Worm (Caenorhabditis elegans) whole organism, late embryonic: ENCODE results near the gene rpl-28.

Experiments
- F13H6.1 ChIP-seq: sonication (generic microtip); optimal IDR thresholded peaks from 2 replicates; lab custom pipeline; 2016; ENCODE audit warnings: missing genetic modification characterization, missing compliant biosample characterization
- K02D7.2 ChIP-seq: sonication (generic microtip); optimal IDR thresholded peaks from 2 replicates; lab custom pipeline; 2017; ENCODE audit warnings: mild to moderate bottlenecking, missing genetic modification characterization, missing compliant biosample characterization
- Y22D7AL.16 ChIP-seq: sonication (generic microtip); optimal IDR thresholded peaks from 2 replicates; lab custom pipeline; 2016; ENCODE audit warnings: missing genetic modification characterization, missing compliant biosample characterization
- ama-1 ChIP-seq: fragments of 150-350 bp; optimal IDR thresholded peaks from 2 replicates; lab custom pipeline; 2014
- ceh-2 ChIP-seq: sonication (generic microtip); optimal IDR thresholded peaks from 2 replicates; lab custom pipeline; 2016; ENCODE audit warnings: missing genotype, missing genetic modification characterization, missing compliant biosample characterization
- ceh-22 ChIP-seq: sonication (generic microtip); optimal IDR thresholded peaks from 2 replicates; lab custom pipeline; 2017; ENCODE audit warnings: missing biosample characterization, missing genetic modification characterization
- ceh-34 ChIP-seq: sonication (generic microtip); optimal IDR thresholded peaks from 2 replicates; lab custom pipeline; 2016; ENCODE audit warnings: mild to moderate bottlenecking, missing genetic modification characterization, missing compliant biosample characterization
- ceh-45 ChIP-seq: fragments of 200-800 bp; sonication (Bioruptor generic); IDR thresholded peaks from 2 replicates; pipeline ENCODE4 v1.3.6; 2022; ENCODE audit warnings: missing genetic modification reagents, missing genetic modification characterization, missing compliant biosample characterization
- ceh-48 ChIP-seq: sonication (generic microtip); optimal IDR thresholded peaks from 2 replicates; lab custom pipeline; 2016; ENCODE audit warnings: missing genetic modification characterization, inconsistent platforms, missing compliant biosample characterization
- ceh-9 ChIP-seq: sonication (generic microtip); optimal IDR thresholded peaks from 2 replicates; lab custom pipeline; 2016; ENCODE audit warnings: mild to moderate bottlenecking, missing genetic modification characterization, inconsistent platforms, missing compliant biosample characterization
- dve-1 ChIP-seq: sonication (generic microtip); optimal IDR thresholded peaks from 2 replicates; lab custom pipeline; 2017; ENCODE audit warnings: antibody characterized with exemption, mild to moderate bottlenecking, missing genetic modification characterization, missing compliant biosample characterization
- elt-2 ChIP-seq: sonication (generic microtip); optimal IDR thresholded peaks from 2 replicates; lab custom pipeline; 2016; ENCODE audit warnings: missing genetic modification reagents, missing genetic modification characterization, missing compliant biosample characterization
- ets-4 ChIP-seq: sonication (generic microtip); optimal IDR thresholded peaks from 2 replicates; lab custom pipeline; 2016; ENCODE audit warnings: missing genetic modification characterization, missing compliant biosample characterization
- eyg-1 ChIP-seq: sonication (generic microtip); optimal IDR thresholded peaks from 2 replicates; lab custom pipeline; 2016; ENCODE audit warnings: missing genotype, missing genetic modification characterization, missing compliant biosample characterization
- fax-1 ChIP-seq: sonication (generic microtip); optimal IDR thresholded peaks from 2 replicates; lab custom pipeline; 2016; ENCODE audit warnings: missing genotype, missing genetic modification characterization, missing compliant biosample characterization
- fkh-10 ChIP-seq: fragments of 150-350 bp; optimal IDR thresholded peaks from 2 replicates; lab custom pipeline; 2014; ENCODE audit warnings: missing biosample characterization, missing genetic modification reagents, missing genetic modification characterization
- fkh-6 ChIP-seq: sonication (generic microtip); optimal IDR thresholded peaks from 2 replicates; lab custom pipeline; 2016; ENCODE audit warnings: missing genetic modification characterization, missing compliant biosample characterization
- gmeb-2 ChIP-seq: sonication (generic microtip); optimal IDR thresholded peaks from 2 replicates; lab custom pipeline; 2016; ENCODE audit warnings: missing genetic modification characterization, inconsistent platforms, missing compliant biosample characterization
- hlh-15 ChIP-seq: sonication (generic microtip); optimal IDR thresholded peaks from 2 replicates; lab custom pipeline; 2016; ENCODE audit warnings: missing genetic modification characterization, missing compliant biosample characterization
- hlh-30 ChIP-seq: sonication (generic microtip); optimal IDR thresholded peaks from 2 replicates; lab custom pipeline; 2017; ENCODE audit warnings: antibody characterized with exemption, missing genetic modification characterization, missing compliant biosample characterization; ENCODE audit not compliant: insufficient read depth
- madf-2 ChIP-seq: sonication (generic microtip); optimal IDR thresholded peaks from 2 replicates; lab custom pipeline; 2017; ENCODE audit warnings: missing genetic modification characterization, missing compliant biosample characterization
- nhr-11 ChIP-seq: fragments of 150-350 bp; optimal IDR thresholded peaks from 2 replicates; lab custom pipeline; 2014; ENCODE audit warnings: missing biosample characterization, missing genetic modification characterization
- nhr-232 ChIP-seq: sonication (generic microtip); optimal IDR thresholded peaks from 2 replicates; lab custom pipeline; 2016; ENCODE audit warnings: missing genetic modification characterization, missing compliant biosample characterization
- npax-4 ChIP-seq: sonication (generic microtip); optimal IDR thresholded peaks from 2 replicates; lab custom pipeline; 2016; ENCODE audit warnings: missing genetic modification characterization, missing compliant biosample characterization
- odd-2 ChIP-seq: sonication (generic microtip); optimal IDR thresholded peaks from 2 replicates; lab custom pipeline; 2017; ENCODE audit warnings: antibody characterized with exemption, mild to moderate bottlenecking, missing genetic modification characterization, missing compliant biosample characterization
- pat-9 ChIP-seq: fragments of 200-800 bp; sonication (Bioruptor generic); optimal IDR thresholded peaks from 2 replicates; lab custom pipeline; 2018; ENCODE audit warnings: mild to moderate bottlenecking, missing genetic modification characterization, moderate library complexity, missing compliant biosample characterization
- pha-4 ChIP-seq: fragments of 150-350 bp; optimal IDR thresholded peaks from 2 replicates; lab custom pipeline; 2018; ENCODE audit warnings: missing biosample characterization, missing genetic modification reagents, missing genetic modification characterization
- rnt-1 ChIP-seq: sonication (generic microtip); optimal IDR thresholded peaks from 2 replicates; lab custom pipeline; 2016; ENCODE audit warnings: missing genetic modification characterization, missing compliant biosample characterization
- sdc-2 ChIP-seq: sonication (generic microtip); optimal IDR thresholded peaks from 2 replicates; lab custom pipeline; 2016; ENCODE audit warnings: missing genotype, missing genetic modification characterization, missing compliant biosample characterization
- sox-2 ChIP-seq: fragments of 200-800 bp; sonication (Bioruptor generic); IDR thresholded peaks from 2 replicates; pipeline ENCODE4 v1.3.6; 2022; ENCODE audit warnings: missing genetic modification reagents, missing genetic modification characterization, missing compliant biosample characterization
- sox-4 ChIP-seq: sonication (generic microtip); optimal IDR thresholded peaks from 2 replicates; lab custom pipeline; 2017; ENCODE audit warnings: mild to moderate bottlenecking, missing genetic modification characterization, inconsistent platforms, missing compliant biosample characterization
- tbx-2 ChIP-seq: sonication (generic microtip); optimal IDR thresholded peaks from 2 replicates; lab custom pipeline; 2016; ENCODE audit warnings: missing genetic modification characterization, missing compliant biosample characterization
- unc-3 ChIP-seq, 2 experiments: fragments of 200-800 bp in 1 of 2; sonication (Bioruptor generic) in 1 of 2; sonication (generic microtip) in 1 of 2; conservative IDR thresholded peaks in 1 of 2; optimal IDR thresholded peaks in 1 of 2; 2 replicates each; pipeline versions ENCODE4 v1.3.6 to Lab custom; 2016 to 2022; ENCODE audit warnings: missing compliant biosample characterization in 2 of 2, missing genetic modification characterization in 2 of 2, missing genetic modification reagents in 1 of 2
- unc-42 ChIP-seq: sonication (generic microtip); optimal IDR thresholded peaks from 2 replicates; lab custom pipeline; 2016; ENCODE audit warnings: missing genotype, missing genetic modification characterization, missing compliant biosample characterization

Gene rpl-28

DNA sequence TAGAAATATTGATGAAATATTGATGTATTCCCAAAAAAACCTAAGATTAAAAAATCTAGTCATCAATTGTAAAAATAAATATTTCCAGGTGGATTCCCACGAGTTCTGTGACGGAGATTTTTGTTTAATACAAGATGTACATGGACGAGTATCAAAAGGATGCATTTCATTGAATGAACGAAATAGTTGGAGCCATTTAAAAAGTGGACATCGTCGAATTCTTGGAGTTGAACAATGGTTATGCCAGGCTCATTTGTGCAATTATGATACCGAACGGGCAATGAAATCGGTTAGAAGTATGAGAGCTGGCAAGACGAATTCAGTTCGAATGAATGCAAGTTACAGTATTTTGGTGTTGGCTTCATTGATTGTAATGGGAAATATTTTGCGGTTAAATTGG lies 21.6 kb upstream of the rpl-28 start:
- no peak for TF ChIP-seq ceh-48 (tag; lab: Kevin White, UChicago)
- TF ChIP-seq ceh-22 (tag; lab: Kevin White, UChicago): no peak
- no peak for TF ChIP-seq fkh-6
- TF ChIP-seq, all 69 proteins: peak for 0

DNA sequence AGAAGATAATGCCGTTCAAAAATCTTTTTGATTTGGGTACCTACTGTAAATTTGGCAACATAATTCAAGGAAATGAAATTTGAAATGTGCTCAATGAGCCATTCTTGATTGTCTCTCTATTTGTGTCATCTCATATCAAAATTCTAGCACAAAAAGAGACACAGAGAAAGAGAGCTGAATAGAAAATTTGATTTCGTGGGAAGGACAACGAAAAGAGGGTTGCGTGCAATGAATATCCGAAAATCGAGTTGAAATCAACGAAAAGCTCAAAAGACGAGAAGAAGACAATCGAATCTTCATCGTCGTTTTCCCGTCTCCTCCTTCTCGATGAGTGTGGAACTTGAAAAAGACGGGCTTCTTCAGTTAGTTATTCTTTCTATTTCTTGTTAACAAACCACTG lies 19.9 kb upstream of the rpl-28 start, which contains the start of gene C15C8.5:
C15C8.5 (plus strand) TSS at position 152 of the 400 bp plus-strand sequence.
- no peak for TF ChIP-seq ama-1 (lab: Kevin White, UChicago)
- TF ChIP-seq gmeb-2: no peak
- TF ChIP-seq nhr-232 (tag; lab: Kevin White, UChicago): no peak
- peak; percentile 97 for TF ChIP-seq unc-42 (tag; lab: Kevin White, UChicago)
- no peak for TF ChIP-seq fax-1 (tag; lab: Kevin White, UChicago)

DNA sequence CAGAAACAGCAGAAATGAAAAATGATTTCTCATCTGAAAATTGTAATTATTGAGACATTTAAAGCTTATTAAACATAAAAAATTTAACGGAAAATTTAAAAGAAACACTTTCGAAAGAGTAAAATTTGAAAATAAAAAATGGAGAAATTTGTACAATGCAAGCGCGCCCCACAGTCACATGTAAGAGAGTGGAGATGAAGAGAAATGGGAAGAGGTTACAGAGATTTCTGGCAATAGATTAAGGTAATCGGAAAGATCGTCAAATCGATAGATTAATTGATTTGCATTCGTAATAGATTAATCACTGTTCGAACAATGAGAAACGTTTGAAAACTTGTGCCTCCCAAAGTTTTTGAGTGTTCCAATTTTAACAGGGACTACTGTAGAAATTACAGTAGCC lies 19.5 kb upstream of the rpl-28 start, which contains the start of gene C15C8.4:
C15C8.4 (minus strand) TSS at position 33 of the 400 bp plus-strand sequence.
- no peak for TF ChIP-seq nhr-11 (tag; lab: Kevin White, UChicago)
- no peak for TF ChIP-seq madf-2 (tag; lab: Kevin White, UChicago)
- TF ChIP-seq ceh-2 (tag; lab: Kevin White, UChicago): no peak
- no peak for TF ChIP-seq ceh-34 (tag; lab: Kevin White, UChicago)
- TF ChIP-seq gmeb-2: no peak
- TF ChIP-seq hlh-30: no peak
- TF ChIP-seq K02D7.2 (tag; lab: Kevin White, UChicago): no peak
- TF ChIP-seq eyg-1 (tag; lab: Kevin White, UChicago): no peak
- no peak for TF ChIP-seq pat-9 (tag; lab: Kevin White, UChicago)
- no peak for TF ChIP-seq rnt-1 (tag; lab: Kevin White, UChicago)
- TF ChIP-seq F13H6.1 (tag; lab: Kevin White, UChicago): no peak
- TF ChIP-seq sox-4 (tag; lab: Kevin White, UChicago): no peak
- no peak for TF ChIP-seq Y22D7AL.16 (tag; lab: Kevin White, UChicago)
- no peak for TF ChIP-seq tbx-2
- no peak for TF ChIP-seq ceh-45 (GFP tag; lab: Robert Waterston, UW)
- no peak for TF ChIP-seq ceh-9
- no peak for TF ChIP-seq npax-4

- TF ChIP-seq dve-1 (tag; lab: Kevin White, UChicago) (no peak), elt-2 (tag; lab: Kevin White, UChicago) (peak; percentile 74)
These were observed 17.1 kb upstream of the rpl-28 start, which contains the start of gene C15C8.7 for ce11 chrV:12744979-12745378. Gene C15C8.7 (minus strand): TSS chrV:12745050.

DNA sequence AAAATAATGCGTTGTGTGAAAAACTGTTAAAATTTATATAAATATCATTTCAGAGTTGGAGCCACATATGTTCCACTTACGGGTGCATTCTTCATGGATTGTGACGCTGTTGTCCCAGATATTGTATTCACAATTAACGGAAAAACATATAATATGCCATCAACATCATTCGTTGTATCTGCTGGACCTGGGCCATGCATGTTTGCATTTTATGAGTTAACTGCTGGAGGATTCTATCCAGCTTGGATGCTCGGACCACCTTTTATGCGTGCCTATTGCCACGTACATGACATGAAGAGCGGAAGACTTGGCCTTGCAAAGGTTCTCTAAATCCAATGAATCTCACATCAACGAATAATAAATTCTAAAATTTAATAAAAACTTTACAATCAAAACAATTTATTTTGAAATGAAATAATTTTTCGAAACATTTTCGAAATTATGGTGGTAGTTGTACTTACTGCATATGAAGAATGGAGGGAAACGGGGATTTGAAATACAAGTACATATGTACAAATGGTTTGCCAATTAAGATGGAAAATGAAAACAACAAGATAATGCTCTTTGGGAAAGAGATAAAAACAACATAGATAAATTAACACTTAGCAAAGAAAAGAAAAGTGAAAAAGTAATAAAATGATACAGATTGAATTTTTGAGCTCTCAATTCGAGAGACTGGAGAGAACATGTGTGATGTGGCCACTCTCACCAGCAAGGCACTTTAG lies 16.0 kb upstream of the rpl-28 start:
- no peak for TF ChIP-seq gmeb-2
- no peak for TF ChIP-seq pat-9 (tag; lab: Kevin White, UChicago)
- no peak for TF ChIP-seq unc-3 (GFP tag; conservative IDR thresholded peaks at IDR 0.05; lab: Robert Waterston, UW)
- no peak for TF ChIP-seq unc-3 (tag; optimal IDR thresholded peaks at IDR 0.05; lab: Kevin White, UChicago)
- no peak for TF ChIP-seq nhr-11 (tag; lab: Kevin White, UChicago)
- no peak for TF ChIP-seq ets-4

DNA sequence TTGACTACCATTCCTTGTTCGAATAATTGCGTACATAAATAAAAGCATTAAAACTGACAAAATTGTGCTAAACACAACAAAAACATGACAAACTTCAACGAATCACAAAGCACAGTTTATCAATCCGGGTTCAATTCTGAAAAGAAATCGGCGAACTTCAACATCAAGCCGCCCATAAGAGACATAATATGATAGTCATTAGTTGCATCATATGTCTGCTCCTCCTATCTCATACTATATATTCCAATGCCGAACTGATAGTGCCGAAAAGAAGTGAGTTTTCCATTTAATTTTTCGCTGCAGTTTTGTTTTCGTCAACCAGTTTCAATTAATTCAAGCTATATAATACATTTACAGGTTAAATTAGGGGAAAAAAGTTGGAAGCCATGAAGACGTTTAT lies 13.8 kb upstream of the rpl-28 start, which contains the start of gene hrg-7:
hrg-7 (plus strand) TSS at position 358 of the 400 bp plus-strand sequence.
- TF ChIP-seq dve-1 (tag; lab: Kevin White, UChicago) (no peak), fkh-10 (GFP tag; lab: Kevin White, UChicago) (no peak), odd-2 (tag; lab: Kevin White, UChicago) (no peak), sdc-2 (no peak), pha-4 (no peak), hlh-15 (no peak), unc-42 (tag; lab: Kevin White, UChicago) (no peak), sox-2 (no peak), fax-1 (tag; lab: Kevin White, UChicago) (no peak)
